Worm (Caenorhabditis elegans): ENCODE data around the gene clec-162.

ce11 chrIII:9700114-9700690 is 24.8 kb downstream of the clec-162 start:
- TF ChIP-seq F13C5.2 (tag; optimal IDR thresholded peaks at IDR 0.05): no peak
- TF ChIP-seq ama-1 (optimal IDR thresholded peaks at IDR 0.05): no peak
- no peak for TF ChIP-seq tbx-11 (GFP tag; IDR thresholded peaks at IDR 0.05)
- no peak for TF ChIP-seq hmbx-1 (tag; optimal IDR thresholded peaks at IDR 0.05)
- no peak for TF ChIP-seq ceh-36 (tag; optimal IDR thresholded peaks at IDR 0.05)
- TF ChIP-seq aly-1 (tag; optimal IDR thresholded peaks at IDR 0.05): no peak
- TF ChIP-seq ceh-13 (GFP tag; optimal IDR thresholded peaks at IDR 0.05): no peak
- TF ChIP-seq ets-7 (tag; optimal IDR thresholded peaks at IDR 0.05): peak; percentile 7
- TF ChIP-seq flt-1 (GFP tag; IDR thresholded peaks at IDR 0.05): no peak
